Worm (Caenorhabditis elegans) whole organism, young adult: ENCODE data around the gene vha-18.

Source experiments
- C17E4.6 ChIP-seq: fragments of 200-800 bp; sonication (Bioruptor generic); IDR thresholded peaks from 2 replicates; pipeline ENCODE4 v1.3.6; 2022; ENCODE audit warnings: missing genetic modification reagents, missing genetic modification characterization, missing compliant biosample characterization
- D2030.7 ChIP-seq: fragments of 200-800 bp; sonication (Bioruptor generic); IDR thresholded peaks from 2 replicates; pipeline ENCODE4 v1.3.6; 2022; ENCODE audit warnings: missing genetic modification reagents, missing genetic modification characterization, missing compliant biosample characterization
- F39B2.1 ChIP-seq: fragments of 200-800 bp; sonication (Bioruptor generic); IDR thresholded peaks from 2 replicates; pipeline ENCODE4 v1.3.6; 2022; ENCODE audit warnings: missing genetic modification reagents, missing genetic modification characterization, missing compliant biosample characterization
- F49E8.2 ChIP-seq: sonication (generic microtip); optimal IDR thresholded peaks from 3 replicates; lab custom pipeline; 2017; ENCODE audit warnings: missing genetic modification characterization, mild to moderate bottlenecking, missing compliant biosample characterization, antibody characterized with exemption, moderate library complexity; ENCODE audit not compliant: insufficient read depth
- F57A8.1 ChIP-seq: fragments of 200-800 bp; sonication (Bioruptor generic); optimal IDR thresholded peaks from 2 replicates; lab custom pipeline; 2018; ENCODE audit warnings: mild to moderate bottlenecking, missing genetic modification characterization, moderate library complexity, missing compliant biosample characterization
- F57C9.4 ChIP-seq: sonication (generic microtip); optimal IDR thresholded peaks from 2 replicates; lab custom pipeline; 2017; ENCODE audit warnings: mild to moderate bottlenecking, missing genetic modification characterization, missing compliant biosample characterization
- K12H6.12 ChIP-seq: fragments of 200-800 bp; sonication (Bioruptor generic); optimal IDR thresholded peaks from 2 replicates; lab custom pipeline; 2018; ENCODE audit warnings: mild to moderate bottlenecking, missing genetic modification characterization, missing compliant biosample characterization
- akir-1 ChIP-seq: fragments of 200-800 bp; sonication (Bioruptor generic); optimal IDR thresholded peaks from 2 replicates; lab custom pipeline; 2018; ENCODE audit warnings: mild to moderate bottlenecking, missing genetic modification characterization, moderate library complexity, missing compliant biosample characterization
- athp-1 ChIP-seq: sonication (generic microtip); optimal IDR thresholded peaks from 2 replicates; lab custom pipeline; 2017; ENCODE audit warnings: mild to moderate bottlenecking, missing genetic modification characterization, missing compliant biosample characterization
- bed-1 ChIP-seq: fragments of 200-800 bp; sonication (Bioruptor generic); IDR thresholded peaks from 2 replicates; pipeline ENCODE4 v1.3.6; 2022; ENCODE audit warnings: missing genetic modification reagents, missing genetic modification characterization, missing compliant biosample characterization
- cebp-2 ChIP-seq: fragments of 200-800 bp; sonication (Bioruptor generic); IDR thresholded peaks from 2 replicates; pipeline ENCODE4 v1.3.6; 2022; ENCODE audit warnings: missing genetic modification characterization, missing compliant biosample characterization
- ceh-100 ChIP-seq: fragments of 200-800 bp; sonication (Bioruptor generic); IDR thresholded peaks from 2 replicates; pipeline ENCODE4 v1.3.6; 2022; ENCODE audit warnings: missing genetic modification reagents, missing genetic modification characterization, missing compliant biosample characterization
- ceh-40 ChIP-seq: fragments of 200-800 bp; sonication (Bioruptor generic); IDR thresholded peaks from 2 replicates; pipeline ENCODE4 v1.3.6; 2022; ENCODE audit warnings: missing genetic modification characterization, missing compliant biosample characterization
- ceh-79 ChIP-seq: sonication (generic microtip); optimal IDR thresholded peaks from 2 replicates; lab custom pipeline; 2017; ENCODE audit warnings: mild to moderate bottlenecking, missing genetic modification characterization, missing compliant biosample characterization
- dox-1 ChIP-seq: fragments of 200-800 bp; sonication (Bioruptor generic); IDR thresholded peaks from 2 replicates; pipeline ENCODE4 v1.3.6; 2022; ENCODE audit warnings: missing genetic modification reagents, missing genetic modification characterization, missing compliant biosample characterization
- egl-18 ChIP-seq: fragments of 200-800 bp; sonication (Bioruptor generic); IDR thresholded peaks from 2 replicates; pipeline ENCODE4 v1.3.6; 2022; ENCODE audit warnings: missing genetic modification reagents, missing genetic modification characterization, missing compliant biosample characterization
- egl-44 ChIP-seq: fragments of 200-800 bp; sonication (Bioruptor generic); IDR thresholded peaks from 2 replicates; pipeline ENCODE4 v1.3.6; 2022; ENCODE audit warnings: missing genetic modification reagents, missing genetic modification characterization, missing compliant biosample characterization
- egrh-3 ChIP-seq: fragments of 200-800 bp; sonication (Bioruptor generic); IDR thresholded peaks from 2 replicates; pipeline ENCODE4 v1.3.6; 2022; ENCODE audit warnings: missing genetic modification reagents, missing genetic modification characterization, missing compliant biosample characterization
- ets-4 ChIP-seq: fragments of 200-800 bp; sonication (Bioruptor generic); optimal IDR thresholded peaks from 2 replicates; lab custom pipeline; 2018; ENCODE audit warnings: mild to moderate bottlenecking, missing genetic modification characterization, missing compliant biosample characterization
- hsf-1 ChIP-seq: fragments of 200-800 bp; sonication (Bioruptor generic); IDR thresholded peaks from 2 replicates; pipeline ENCODE4 v1.3.6; 2022; ENCODE audit warnings: missing genetic modification reagents, missing genetic modification characterization, missing compliant biosample characterization
- let-607 ChIP-seq, 2 experiments: fragments of 200-800 bp in 1 of 2; sonication (Bioruptor generic) in 1 of 2; sonication (generic microtip) in 1 of 2; optimal IDR thresholded peaks; 2 replicates each; lab custom pipeline; 2016 to 2018; ENCODE audit warnings: mild to moderate bottlenecking in 2 of 2, missing compliant biosample characterization in 2 of 2, missing genetic modification characterization in 2 of 2, moderate library complexity in 2 of 2, missing genotype in 1 of 2
- lsy-27 ChIP-seq: sonication (generic microtip); optimal IDR thresholded peaks from 2 replicates; lab custom pipeline; 2017; ENCODE audit warnings: missing genetic modification characterization, mild to moderate bottlenecking, missing compliant biosample characterization, antibody characterized with exemption, missing genotype, borderline replicate concordance; ENCODE audit not compliant: insufficient read depth
- madf-3 ChIP-seq: fragments of 200-800 bp; sonication (Bioruptor generic); IDR thresholded peaks from 2 replicates; pipeline ENCODE4 v1.3.6; 2022; ENCODE audit warnings: missing genetic modification reagents, missing genetic modification characterization, missing compliant biosample characterization
- mes-4 ChIP-seq: sonication (generic microtip); optimal IDR thresholded peaks from 2 replicates; lab custom pipeline; 2016; ENCODE audit warnings: missing genotype, missing genetic modification characterization, missing compliant biosample characterization
- nhr-80 ChIP-seq: sonication (generic microtip); optimal IDR thresholded peaks from 2 replicates; lab custom pipeline; 2016; ENCODE audit warnings: missing genetic modification characterization, missing compliant biosample characterization
- pbrm-1 ChIP-seq: fragments of 200-800 bp; sonication (Bioruptor generic); IDR thresholded peaks from 2 replicates; pipeline ENCODE4 v1.3.6; 2022; ENCODE audit warnings: missing genetic modification reagents, missing genetic modification characterization, missing compliant biosample characterization
- snpc-3.4 ChIP-seq: sonication (generic microtip); optimal IDR thresholded peaks from 2 replicates; lab custom pipeline; 2017; ENCODE audit warnings: missing genetic modification characterization, mild to moderate bottlenecking, missing compliant biosample characterization, antibody characterized with exemption, moderate library complexity, missing genotype, missing genetic modification reagents
- snpc-4 ChIP-seq, 5 experiments: fragments of 150-350 bp in 1 of 5; sonication (generic microtip) in 4 of 5; optimal IDR thresholded peaks; 2 replicates each; lab custom pipeline; 2014 to 2018; ENCODE audit warnings: missing genetic modification characterization in 5 of 5, missing biosample characterization in 3 of 5, antibody characterized with exemption in 2 of 5, mild to moderate bottlenecking in 2 of 5, missing compliant biosample characterization in 2 of 5, missing genotype in 2 of 5, moderate library complexity in 2 of 5, missing genetic modification reagents in 1 of 5
- tbx-9 ChIP-seq: sonication (generic microtip); optimal IDR thresholded peaks from 2 replicates; lab custom pipeline; 2016; ENCODE audit warnings: borderline replicate concordance, missing genetic modification characterization, inconsistent platforms, missing compliant biosample characterization
- tlf-1 ChIP-seq: fragments of 200-800 bp; sonication (Bioruptor generic); optimal IDR thresholded peaks from 2 replicates; lab custom pipeline; 2018; ENCODE audit warnings: mild to moderate bottlenecking, missing genetic modification characterization, missing compliant biosample characterization
- zfh-2 ChIP-seq: fragments of 200-800 bp; sonication (Bioruptor generic); conservative IDR thresholded peaks from 2 replicates; pipeline ENCODE4 v1.3.6; 2022; ENCODE audit warnings: missing genetic modification reagents, missing genetic modification characterization, missing compliant biosample characterization
- zim-3 ChIP-seq: sonication (generic microtip); optimal IDR thresholded peaks from 2 replicates; lab custom pipeline; 2017; ENCODE audit warnings: mild to moderate bottlenecking, missing genetic modification characterization, moderate library complexity, missing compliant biosample characterization
- ztf-25 ChIP-seq: fragments of 200-800 bp; sonication (Bioruptor generic); IDR thresholded peaks from 2 replicates; pipeline ENCODE4 v1.3.6; 2022; ENCODE audit warnings: missing genetic modification reagents, missing genetic modification characterization, missing compliant biosample characterization
- ztf-3 ChIP-seq: fragments of 200-800 bp; sonication (Bioruptor generic); optimal IDR thresholded peaks from 2 replicates; lab custom pipeline; 2018; ENCODE audit warnings: mild to moderate bottlenecking, missing genetic modification characterization, missing compliant biosample characterization

Gene vha-18

ce11 chrV:8375849-8376248, 37.4 kb downstream of the vha-18 start, which contains the start of gene F38E1.3:
Gene F38E1.3, plus strand, starts transcription at chrV:8376149.
- TF ChIP-seq F49E8.2 (no peak), pbrm-1 (no peak), ceh-100 (GFP tag; lab: Robert Waterston, UW) (no peak), zim-3 (tag; lab: Kevin White, UChicago) (no peak), akir-1 (GFP tag; lab: Kevin White, UChicago) (no peak), ceh-79 (tag; lab: Kevin White, UChicago) (no peak), hsf-1 (GFP tag; lab: Robert Waterston, UW) (no peak), mes-4 (tag; lab: Kevin White, UChicago) (no peak), snpc-4 (GFP tag; optimal IDR thresholded peaks at IDR 0.05; lab: Kevin White, UChicago) (no peak), snpc-4 (tag; optimal IDR thresholded peaks at IDR 0.05; lab: Kevin White, UChicago) (no peak), K12H6.12 (tag; lab: Kevin White, UChicago) (no peak), lsy-27 (tag; lab: Kevin White, UChicago) (no peak), tbx-9 (tag; lab: Kevin White, UChicago) (no peak), snpc-3.4 (no peak), F39B2.1 (GFP tag; lab: Robert Waterston, UW) (no peak), egl-18 (GFP tag; lab: Robert Waterston, UW) (no peak), nhr-80 (tag; lab: Kevin White, UChicago) (no peak)

- TF ChIP-seq madf-3 (GFP tag; lab: Robert Waterston, UW) (no peak), C17E4.6 (GFP tag; lab: Robert Waterston, UW) (no peak), F57C9.4 (tag; lab: Kevin White, UChicago) (no peak), zim-3 (tag; lab: Kevin White, UChicago) (no peak), bed-1 (GFP tag; lab: Robert Waterston, UW) (no peak), zfh-2 (GFP tag; lab: Robert Waterston, UW) (no peak), F39B2.1 (GFP tag; lab: Robert Waterston, UW) (no peak), ceh-40 (GFP tag; lab: Robert Waterston, UW) (no peak), cebp-2 (GFP tag; lab: Robert Waterston, UW) (no peak), hsf-1 (GFP tag; lab: Robert Waterston, UW) (no peak), dox-1 (GFP tag; lab: Robert Waterston, UW) (no peak), tlf-1 (no peak), ztf-25 (no peak), lsy-27 (tag; lab: Kevin White, UChicago) (no peak), F57A8.1 (no peak), let-607 (tag; optimal IDR thresholded peaks at IDR 0.05; lab: Kevin White, UChicago) (no peak), D2030.7 (no peak), egl-44 (GFP tag; lab: Robert Waterston, UW) (no peak), akir-1 (GFP tag; lab: Kevin White, UChicago) (no peak)
Measured at ce11 chrV:8375419-8375818, 37.9 kb downstream of the vha-18 start, which contains the start of gene F38E1.10. Gene F38E1.10, minus strand, starts transcription at chrV:8375519.

ce11 chrV:8370705-8371104, 42.6 kb downstream of the vha-18 start, which contains the start of gene gpa-2:
Gene gpa-2, plus strand, starts transcription at chrV:8371005.
- TF ChIP-seq egrh-3 (GFP tag; lab: Robert Waterston, UW) (no peak), ztf-3 (GFP tag; lab: Kevin White, UChicago) (no peak), ets-4 (GFP tag; lab: Kevin White, UChicago) (no peak), athp-1 (tag; lab: Kevin White, UChicago) (no peak), F39B2.1 (GFP tag; lab: Robert Waterston, UW) (no peak)
